Fruit fly (Drosophila melanogaster) whole organism, adult: ENCODE data around the gene Iyd.

Experiments
- CG14711 ChIP-seq: fragments of 200-800 bp; sonication (Bioruptor generic); optimal IDR thresholded peaks from 2 replicates; lab custom pipeline; 2018; ENCODE audit warnings: missing biosample characterization, mild to moderate bottlenecking, missing genetic modification characterization, moderate library complexity
- CG1620 ChIP-seq: fragments of 200-800 bp; sonication (Bioruptor generic); optimal IDR thresholded peaks from 2 replicates; lab custom pipeline; 2016; ENCODE audit warnings: missing biosample characterization, missing genetic modification characterization
- CG5204 ChIP-seq: fragments of 200-800 bp; sonication (Bioruptor generic); optimal IDR thresholded peaks from 2 replicates; lab custom pipeline; 2016; ENCODE audit warnings: missing biosample characterization, missing genetic modification characterization
- CG7101 ChIP-seq: fragments of 200-800 bp; sonication (Bioruptor generic); optimal IDR thresholded peaks from 2 replicates; lab custom pipeline; 2018; ENCODE audit warnings: missing biosample characterization, mild to moderate bottlenecking, missing genetic modification characterization, moderate library complexity
- Clk ChIP-seq: fragments of 200-800 bp; sonication (Bioruptor generic); optimal IDR thresholded peaks from 2 replicates; lab custom pipeline; 2017; ENCODE audit warnings: missing biosample characterization, missing genetic modification characterization
- Crg-1 ChIP-seq: fragments of 200-800 bp; sonication (Bioruptor generic); optimal IDR thresholded peaks from 2 replicates; lab custom pipeline; 2016; ENCODE audit warnings: missing biosample characterization, missing genetic modification characterization
- Hr96 ChIP-seq: fragments of 200-800 bp; sonication (Bioruptor generic); optimal IDR thresholded peaks from 2 replicates; lab custom pipeline; 2016; ENCODE audit warnings: missing biosample characterization, missing genetic modification characterization
- Mnt ChIP-seq: fragments of 200-800 bp; sonication (Bioruptor generic); optimal IDR thresholded peaks from 2 replicates; lab custom pipeline; 2016; ENCODE audit warnings: missing biosample characterization, mild to moderate bottlenecking, missing genetic modification characterization
- bab1 ChIP-seq: fragments of 200-800 bp; sonication (Bioruptor generic); optimal IDR thresholded peaks from 3 replicates; lab custom pipeline; 2019; ENCODE audit warnings: missing biosample characterization, mild to moderate bottlenecking, missing genetic modification characterization, moderate library complexity
- cic ChIP-seq: fragments of 200-800 bp; sonication (Bioruptor generic); optimal IDR thresholded peaks from 2 replicates; lab custom pipeline; 2017; ENCODE audit warnings: missing biosample characterization, mild to moderate bottlenecking, missing genetic modification characterization, moderate library complexity
- kay ChIP-seq: fragments of 200-800 bp; sonication (Bioruptor generic); peaks from one replicate; lab custom pipeline; 2016; ENCODE audit warnings: missing biosample characterization, missing genetic modification characterization, borderline replicate concordance
- ovo ChIP-seq: fragments of 200-800 bp; sonication (Bioruptor generic); optimal IDR thresholded peaks from 2 replicates; lab custom pipeline; 2016; ENCODE audit warnings: missing biosample characterization, missing genetic modification characterization
- toe ChIP-seq: fragments of 200-800 bp; sonication (Bioruptor generic); optimal IDR thresholded peaks from 2 replicates; lab custom pipeline; 2016; ENCODE audit warnings: missing biosample characterization, missing genetic modification characterization

dm6 chr3L:11123598-11124284 lies 27.7 kb upstream of the Iyd start:
- TF ChIP-seq ovo: peak; percentile 24
- no peak for TF ChIP-seq Hr96 (GFP tag; lab: Kevin White, UChicago)
- no peak for TF ChIP-seq cic (GFP tag; lab: Kevin White, UChicago)
- no peak for TF ChIP-seq CG7101
- no peak for TF ChIP-seq kay (GFP tag; lab: Kevin White, UChicago)
- no peak for TF ChIP-seq CG5204 (GFP tag; lab: Kevin White, UChicago)
- TF ChIP-seq CG14711 (tag; lab: Kevin White, UChicago): no peak
- no peak for TF ChIP-seq bab1 (GFP tag; lab: Kevin White, UChicago)
- TF ChIP-seq Crg-1 (GFP tag; lab: Kevin White, UChicago): no peak
- TF ChIP-seq CG1620 (GFP tag; lab: Kevin White, UChicago): no peak
- TF ChIP-seq Clk (GFP tag; lab: Kevin White, UChicago): no peak
- TF ChIP-seq toe: no peak
- no peak for TF ChIP-seq Mnt (GFP tag; lab: Kevin White, UChicago)
